Worm (Caenorhabditis elegans) whole organism, L1 larva: Measurements from ENCODE around the gene H02F09.3.

Experiments
- ama-1 ChIP-seq: fragments of 150-350 bp; optimal IDR thresholded peaks from 2 replicates; lab custom pipeline; 2014
- elt-2 ChIP-seq: sonication (generic microtip); optimal IDR thresholded peaks from 2 replicates; lab custom pipeline; 2016; ENCODE audit warnings: missing genetic modification characterization, mild to moderate bottlenecking, inconsistent platforms, missing compliant biosample characterization, missing genetic modification reagents
- elt-3 ChIP-seq, 6 experiments: fragments of 150-350 bp in 1 of 6; sonication (generic microtip); optimal IDR thresholded peaks; 2 replicates each; lab custom pipeline; 2017 to 2018; ENCODE audit warnings: missing biosample characterization in 6 of 6, missing genetic modification characterization in 6 of 6, inconsistent platforms in 1 of 6
- fos-1 ChIP-seq: fragments of 150-350 bp; optimal IDR thresholded peaks from 2 replicates; lab custom pipeline; 2014; ENCODE audit warnings: missing biosample characterization, missing genetic modification characterization
- jun-1 ChIP-seq: fragments of 150-350 bp; optimal IDR thresholded peaks from 2 replicates; lab custom pipeline; 2014; ENCODE audit warnings: missing biosample characterization, missing genetic modification reagents, missing genetic modification characterization
- lin-13 ChIP-seq: fragments of 150-350 bp; optimal IDR thresholded peaks from 2 replicates; lab custom pipeline; 2014; ENCODE audit warnings: missing biosample characterization, missing genetic modification reagents, missing genetic modification characterization
- pag-3 ChIP-seq: sonication (generic microtip); optimal IDR thresholded peaks from 2 replicates; lab custom pipeline; 2017; ENCODE audit warnings: missing genetic modification characterization, mild to moderate bottlenecking, missing compliant biosample characterization, antibody characterized with exemption, borderline replicate concordance; ENCODE audit not compliant: insufficient read depth
- snpc-4 ChIP-seq: fragments of 150-350 bp; optimal IDR thresholded peaks from 2 replicates; lab custom pipeline; 2014; ENCODE audit warnings: missing biosample characterization, missing genetic modification characterization
- unc-30 ChIP-seq: sonication (generic microtip); optimal IDR thresholded peaks from 2 replicates; lab custom pipeline; 2017; ENCODE audit warnings: missing biosample characterization, missing genetic modification characterization
- ztf-11 ChIP-seq, 2 experiments: sonication (generic microtip); optimal IDR thresholded peaks; 2 replicates each; lab custom pipeline; 2016 to 2017; ENCODE audit warnings: missing genetic modification characterization in 2 of 2, missing biosample characterization in 1 of 2, missing compliant biosample characterization in 1 of 2
- ztf-4 ChIP-seq: fragments of 150-350 bp; optimal IDR thresholded peaks from 2 replicates; lab custom pipeline; 2014; ENCODE audit warnings: missing biosample characterization, missing genetic modification characterization

DNA sequence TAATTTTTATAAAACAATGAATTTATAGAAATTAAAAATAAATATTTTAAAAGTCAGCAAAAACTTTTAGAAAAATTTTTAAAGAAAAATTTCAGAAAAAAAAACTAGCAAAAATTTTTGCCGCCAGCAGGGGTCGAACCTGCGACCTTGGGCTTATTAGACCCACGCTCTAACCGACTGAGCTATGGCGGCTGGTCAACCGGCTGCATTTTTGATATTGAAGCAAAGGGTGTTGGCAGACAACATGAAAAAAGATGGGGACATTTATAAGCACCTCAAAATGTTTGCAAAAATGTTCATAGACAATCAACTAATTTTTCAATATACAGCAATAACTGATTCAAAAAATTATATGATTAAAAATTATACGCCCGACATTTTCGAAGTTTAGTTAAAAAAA lies 21.5 kb downstream of the H02F09.3 start:
- TF ChIP-seq jun-1 (no peak), pag-3 (no peak), snpc-4 (no peak), ztf-11 (tag; optimal IDR thresholded peaks at IDR 0.05; lab: Kevin White, UChicago) (no peak), ztf-4 (tag; lab: Kevin White, UChicago) (no peak), elt-3 (tag; optimal IDR thresholded peaks at IDR 0.05; lab: Kevin White, UChicago) (no peak), ama-1 (lab: Kevin White, UChicago) (no peak), elt-2 (no peak), fos-1 (tag; lab: Kevin White, UChicago) (no peak), unc-30 (no peak), lin-13 (GFP tag; lab: Kevin White, UChicago) (no peak)
